ENCODE assay signal across 1 fruit fly cellular context in genomic region chr3L:7347984-7348631, dm6.
TF ChIP-seq lines count a peak whose summit lies in the region.

TSS of gene Srp19 (minus strand) at chr3L:7348034.
TSS of gene qm (plus strand) at chr3L:7348313.

TF ChIP-seq in whole organism, embryonic, 481 proteins besides CTCF, POLR2A, EP300 and RAD21 (continued from another document and continues in another):
- peak; percentile 59; the same call in 2 of the 3 replicates for TF ChIP-seq mld (GFP tag; IDR thresholded peaks at IDR 0.05; lab: Robert Waterston, UW; ENCODE audit: partially characterized antibody)
- peak; percentile 57 for TF ChIP-seq Hr3 (GFP tag; optimal IDR thresholded peaks at IDR 0.05; lab: Kevin White, UChicago)
- TF ChIP-seq Sox100B (GFP tag; optimal IDR thresholded peaks at IDR 0.05; lab: Kevin White, UChicago), result no peak
- peak in 1 of 2 experiments; percentile 44 for TF ChIP-seq Eip74EF (GFP tag; optimal IDR thresholded peaks at IDR 0.05; lab: Kevin White, UChicago)
- no peak for TF ChIP-seq Drgx (GFP tag; IDR thresholded peaks at IDR 0.05; lab: Robert Waterston, UW)
- peak in 1 of 3 experiments; percentile 13 for TF ChIP-seq lola (GFP tag; optimal IDR thresholded peaks at IDR 0.05; lab: Kevin White, UChicago)
- no peak for TF ChIP-seq D (optimal IDR thresholded peaks at IDR 0.05; lab: Kevin White, UChicago)
- TF ChIP-seq D (GFP tag; optimal IDR thresholded peaks at IDR 0.05; lab: Kevin White, UChicago), result peak; percentile 26
- TF ChIP-seq Mrtf (GFP tag; IDR thresholded peaks at IDR 0.05; lab: Robert Waterston, UW), result no peak
- peak; percentile 33 for TF ChIP-seq CG2678 (tag; optimal IDR thresholded peaks at IDR 0.05; lab: Kevin White, UChicago)
- peak; percentile 40 for TF ChIP-seq E2f2 (GFP tag; IDR thresholded peaks at IDR 0.05; lab: Robert Waterston, UW)
- peak; percentile 26 for TF ChIP-seq Fer3 (tag; optimal IDR thresholded peaks at IDR 0.05; lab: Kevin White, UChicago)
- no peak for TF ChIP-seq Vsx1 (GFP tag; optimal IDR thresholded peaks at IDR 0.05; lab: Kevin White, UChicago)
- TF ChIP-seq Scr (GFP tag; IDR thresholded peaks at IDR 0.05; lab: Robert Waterston, UW; ENCODE audit: partially characterized antibody), result peak; percentile 91
- TF ChIP-seq usp (GFP tag; optimal IDR thresholded peaks at IDR 0.05; lab: Kevin White, UChicago), result no peak
- TF ChIP-seq Deaf1 (tag; optimal IDR thresholded peaks at IDR 0.05; lab: Kevin White, UChicago), result peak; percentile 2
- no peak for TF ChIP-seq dati (GFP tag; IDR thresholded peaks at IDR 0.05; lab: Robert Waterston, UW)
- no peak for TF ChIP-seq ttk (GFP tag; IDR thresholded peaks at IDR 0.05; lab: Robert Waterston, UW)
- TF ChIP-seq CG1647 (GFP tag; optimal IDR thresholded peaks at IDR 0.05; lab: Kevin White, UChicago), result peak; percentile 5
- TF ChIP-seq gcm (GFP tag; optimal IDR thresholded peaks at IDR 0.05; lab: Kevin White, UChicago), result peak; percentile 37
- peak; percentile 97 for TF ChIP-seq Ets65A (GFP tag; lab: Kevin White, UChicago)
- TF ChIP-seq Nf-YA (GFP tag; IDR thresholded peaks at IDR 0.05; lab: Robert Waterston, UW), result no peak
- no peak for TF ChIP-seq tap (tag; optimal IDR thresholded peaks at IDR 0.05; lab: Kevin White, UChicago)
- peak; percentile 62 for TF ChIP-seq Hmr (GFP tag; optimal IDR thresholded peaks at IDR 0.05; lab: Kevin White, UChicago)
- peak; percentile 71 for TF ChIP-seq MESR4 (GFP tag; optimal IDR thresholded peaks at IDR 0.05; lab: Kevin White, UChicago)
- TF ChIP-seq Abd-B (GFP tag; optimal IDR thresholded peaks at IDR 0.05; lab: Kevin White, UChicago), result no peak
- peak; percentile 5 for TF ChIP-seq Oli (tag; optimal IDR thresholded peaks at IDR 0.05; lab: Kevin White, UChicago)
- peak; percentile 46; the same call in 1 of the 2 replicates for TF ChIP-seq sisA (GFP tag; IDR thresholded peaks at IDR 0.05; lab: Robert Waterston, UW)
- peak; percentile 27 for TF ChIP-seq dmrt99B (tag; optimal IDR thresholded peaks at IDR 0.05; lab: Kevin White, UChicago)
- peak; percentile 1 for TF ChIP-seq Atf3 (GFP tag; optimal IDR thresholded peaks at IDR 0.05; lab: Kevin White, UChicago)
- no peak for TF ChIP-seq CG14050 (GFP tag; IDR thresholded peaks at IDR 0.05; lab: Robert Waterston, UW)
- peak; percentile 78 for TF ChIP-seq sna (GFP tag; IDR thresholded peaks at IDR 0.05; lab: Robert Waterston, UW; ENCODE audit: partially characterized antibody)
- TF ChIP-seq jigr1 (GFP tag; IDR thresholded peaks at IDR 0.05; lab: Robert Waterston, UW), result no peak
- peak; percentile 60 for TF ChIP-seq CG14710 (tag; optimal IDR thresholded peaks at IDR 0.05; lab: Kevin White, UChicago)
- peak; percentile 16 for TF ChIP-seq CHES-1-like (GFP tag; optimal IDR thresholded peaks at IDR 0.05; lab: Kevin White, UChicago)
- TF ChIP-seq Gsc (GFP tag; IDR thresholded peaks at IDR 0.05; lab: Robert Waterston, UW), result no peak
- no peak for TF ChIP-seq disco-r (GFP tag; optimal IDR thresholded peaks at IDR 0.05; lab: Kevin White, UChicago)
- TF ChIP-seq CG12104 (GFP tag; optimal IDR thresholded peaks at IDR 0.05; lab: Kevin White, UChicago), result peak; percentile 37
- TF ChIP-seq CG13894 (tag; optimal IDR thresholded peaks at IDR 0.05; lab: Kevin White, UChicago), result peak; percentile 45
- TF ChIP-seq Rx (GFP tag; IDR thresholded peaks at IDR 0.05; lab: Robert Waterston, UW), result no peak
- TF ChIP-seq ro (GFP tag; IDR thresholded peaks at IDR 0.05; lab: Robert Waterston, UW), result no peak
- peak; percentile 36 for TF ChIP-seq CG12155 (GFP tag; optimal IDR thresholded peaks at IDR 0.05; lab: Kevin White, UChicago)
- TF ChIP-seq CG16815 (GFP tag; optimal IDR thresholded peaks at IDR 0.05; lab: Kevin White, UChicago), result no peak
- TF ChIP-seq nerfin-1 (tag; optimal IDR thresholded peaks at IDR 0.05; lab: Kevin White, UChicago), result no peak
- TF ChIP-seq Oaz (GFP tag; IDR thresholded peaks at IDR 0.05; lab: Robert Waterston, UW), result no peak
- peak; percentile 13 for TF ChIP-seq CG12744 (GFP tag; optimal IDR thresholded peaks at IDR 0.05; lab: Kevin White, UChicago)
- peak; percentile 28 for TF ChIP-seq CG9727 (GFP tag; optimal IDR thresholded peaks at IDR 0.05; lab: Kevin White, UChicago)
- TF ChIP-seq Hr78 (GFP tag; optimal IDR thresholded peaks at IDR 0.05; lab: Kevin White, UChicago), result peak in 1 of 2 experiments; percentile 96
- peak; percentile 12 for TF ChIP-seq CG9797 (GFP tag; optimal IDR thresholded peaks at IDR 0.05; lab: Kevin White, UChicago)
- peak; percentile 63 for TF ChIP-seq CG12659 (GFP tag; optimal IDR thresholded peaks at IDR 0.05; lab: Kevin White, UChicago)
- 0 out of 3 replicates have a peak, but pooled peaks have one; percentile 20 for TF ChIP-seq sr (GFP tag; IDR thresholded peaks at IDR 0.05; lab: Robert Waterston, UW)
- TF ChIP-seq CG2120 (GFP tag; optimal IDR thresholded peaks at IDR 0.05; lab: Kevin White, UChicago), result peak; percentile 78
- TF ChIP-seq CG17802 (tag; optimal IDR thresholded peaks at IDR 0.05; lab: Kevin White, UChicago), result no peak
- no peak for TF ChIP-seq CG11560 (tag; IDR thresholded peaks at IDR 0.05; lab: Robert Waterston, UW)
- TF ChIP-seq esg (GFP tag; conservative IDR thresholded peaks at IDR 0.05; lab: Robert Waterston, UW), result peak; percentile 21; the same call in 1 of the 2 replicates
- peak; percentile 1 for TF ChIP-seq CG10209 (GFP tag; optimal IDR thresholded peaks at IDR 0.05; lab: Kevin White, UChicago)
- TF ChIP-seq rib (GFP tag; IDR thresholded peaks at IDR 0.05; lab: Robert Waterston, UW), result peak; percentile 29; the same call in 1 of the 2 replicates
- peak; percentile 56; the same call in 1 of the 2 replicates for TF ChIP-seq al (GFP tag; IDR thresholded peaks at IDR 0.05; lab: Robert Waterston, UW)
- no peak for TF ChIP-seq ab (GFP tag; optimal IDR thresholded peaks at IDR 0.05; lab: Kevin White, UChicago)
- peak; percentile 18 for TF ChIP-seq lbe (GFP tag; optimal IDR thresholded peaks at IDR 0.05; lab: Kevin White, UChicago)
- TF ChIP-seq sd (tag; optimal IDR thresholded peaks at IDR 0.05; lab: Kevin White, UChicago), result peak; percentile 33
- peak; percentile 64 for TF ChIP-seq Xbp1 (GFP tag; optimal IDR thresholded peaks at IDR 0.05; lab: Kevin White, UChicago)
- no peak for TF ChIP-seq ham (GFP tag; IDR thresholded peaks at IDR 0.05; lab: Robert Waterston, UW)
- TF ChIP-seq mirr (GFP tag; optimal IDR thresholded peaks at IDR 0.05; lab: Kevin White, UChicago), result peak; percentile 22
- no peak for TF ChIP-seq da (GFP tag; optimal IDR thresholded peaks at IDR 0.05; lab: Kevin White, UChicago)
- no peak for TF ChIP-seq exex (tag; optimal IDR thresholded peaks at IDR 0.05; lab: Kevin White, UChicago)
- peak; percentile 8 for TF ChIP-seq slou (GFP tag; optimal IDR thresholded peaks at IDR 0.05; lab: Kevin White, UChicago)
- TF ChIP-seq CG32767 (GFP tag; IDR thresholded peaks at IDR 0.05; lab: Robert Waterston, UW), result no peak
- no peak; the same call in 1 of the 2 replicates for TF ChIP-seq CG11247 (GFP tag; IDR thresholded peaks at IDR 0.05; lab: Robert Waterston, UW)
- TF ChIP-seq CG31441 (GFP tag; IDR thresholded peaks at IDR 0.05; lab: Robert Waterston, UW), result peak; percentile 50; the same call in 1 of the 2 replicates
- TF ChIP-seq CG13296 (GFP tag; optimal IDR thresholded peaks at IDR 0.05; lab: Kevin White, UChicago), result no peak
- peak; percentile 94 for TF ChIP-seq Sry-δ (GFP tag; optimal IDR thresholded peaks at IDR 0.05; lab: Kevin White, UChicago)
- peak; percentile 19; the same call in 1 of the 2 replicates for TF ChIP-seq stc (GFP tag; IDR thresholded peaks at IDR 0.05; lab: Robert Waterston, UW)
- peak; percentile 84 for TF ChIP-seq CG30403 (GFP tag; optimal IDR thresholded peaks at IDR 0.05; lab: Kevin White, UChicago)
- peak; percentile 29; the same call in 1 of the 2 replicates for TF ChIP-seq CG6689 (GFP tag; IDR thresholded peaks at IDR 0.05; lab: Robert Waterston, UW)
- TF ChIP-seq ind (GFP tag; optimal IDR thresholded peaks at IDR 0.05; lab: Kevin White, UChicago), result peak; percentile 57
- no peak for TF ChIP-seq tup (GFP tag; optimal IDR thresholded peaks at IDR 0.05; lab: Kevin White, UChicago)
- TF ChIP-seq CG14014 (GFP tag; IDR thresholded peaks at IDR 0.05; lab: Robert Waterston, UW), result peak; percentile 45
- peak; percentile 53; the same call in 2 of the 3 replicates for TF ChIP-seq CG17361 (GFP tag; IDR thresholded peaks at IDR 0.05; lab: Robert Waterston, UW)
- TF ChIP-seq HHEX (GFP tag; optimal IDR thresholded peaks at IDR 0.05; lab: Kevin White, UChicago), result no peak
- no peak for TF ChIP-seq gfzf (GFP tag; optimal IDR thresholded peaks at IDR 0.05; lab: Kevin White, UChicago)
- TF ChIP-seq CG15479 (GFP tag; optimal IDR thresholded peaks at IDR 0.05; lab: Kevin White, UChicago), result no peak
- peak; percentile 19 for TF ChIP-seq CG12942 (GFP tag; optimal IDR thresholded peaks at IDR 0.05; lab: Kevin White, UChicago)
- peak; percentile 61 for TF ChIP-seq pnt (GFP tag; optimal IDR thresholded peaks at IDR 0.05; lab: Kevin White, UChicago)
- TF ChIP-seq toy (GFP tag; IDR thresholded peaks at IDR 0.05; lab: Robert Waterston, UW), result no peak
- TF ChIP-seq caup (GFP tag; optimal IDR thresholded peaks at IDR 0.05; lab: Kevin White, UChicago; ENCODE audit: severe bottlenecking), result peak; percentile 22
- TF ChIP-seq sens (GFP tag; lab: Kevin White, UChicago), result peak; percentile 84
- TF ChIP-seq CG9817 (tag; optimal IDR thresholded peaks at IDR 0.05; lab: Kevin White, UChicago), result peak; percentile 75
- TF ChIP-seq pum (GFP tag; optimal IDR thresholded peaks at IDR 0.05; lab: Kevin White, UChicago), result peak; percentile 57
- TF ChIP-seq CG6175 (GFP tag; IDR thresholded peaks at IDR 0.05; lab: Robert Waterston, UW), result no peak
- TF ChIP-seq MBD-R2 (GFP tag; IDR thresholded peaks at IDR 0.05; lab: Robert Waterston, UW), result peak; percentile 75; the same call in 1 of the 2 replicates
- peak; percentile 61 for TF ChIP-seq maf-S (GFP tag; optimal IDR thresholded peaks at IDR 0.05; lab: Kevin White, UChicago)
- peak; percentile 57 for TF ChIP-seq CG3847 (GFP tag; IDR thresholded peaks at IDR 0.05; lab: Robert Waterston, UW)
- TF ChIP-seq CG6854 (GFP tag; optimal IDR thresholded peaks at IDR 0.05; lab: Kevin White, UChicago), result peak; percentile 59
- TF ChIP-seq CG4282 (GFP tag; optimal IDR thresholded peaks at IDR 0.05; lab: Kevin White, UChicago), result no peak
- TF ChIP-seq Tbp (GFP tag; optimal IDR thresholded peaks at IDR 0.05; lab: Kevin White, UChicago), result no peak
- TF ChIP-seq jing (GFP tag; optimal IDR thresholded peaks at IDR 0.05; lab: Kevin White, UChicago), result no peak
- TF ChIP-seq CG12071 (GFP tag; optimal IDR thresholded peaks at IDR 0.05; lab: Kevin White, UChicago), result peak; percentile 55
- peak; percentile 29 for TF ChIP-seq bab2 (GFP tag; optimal IDR thresholded peaks at IDR 0.05; lab: Kevin White, UChicago)
- peak; percentile 62; the same call in 1 of the 2 replicates for TF ChIP-seq ato (GFP tag; IDR thresholded peaks at IDR 0.05; lab: Robert Waterston, UW; ENCODE audit: partially characterized antibody)
- TF ChIP-seq crol (GFP tag; IDR thresholded peaks at IDR 0.05; lab: Robert Waterston, UW), result peak; percentile 99
- TF ChIP-seq CG11398 (GFP tag; optimal IDR thresholded peaks at IDR 0.05; lab: Kevin White, UChicago), result no peak
- TF ChIP-seq en (GFP tag; optimal IDR thresholded peaks at IDR 0.05; lab: Kevin White, UChicago), result no peak
- TF ChIP-seq CG1233 (GFP tag; optimal IDR thresholded peaks at IDR 0.05; lab: Kevin White, UChicago), result peak; percentile 39
- 0 out of 2 replicates have a peak, but pooled peaks have one; percentile 31 for TF ChIP-seq sim (GFP tag; IDR thresholded peaks at IDR 0.05; lab: Robert Waterston, UW)
- TF ChIP-seq zen2 (GFP tag; IDR thresholded peaks at IDR 0.05; lab: Robert Waterston, UW; ENCODE audit: partially characterized antibody), result peak; percentile 60; the same call in 2 of the 3 replicates
- no peak for TF ChIP-seq CG8359 (GFP tag; optimal IDR thresholded peaks at IDR 0.05; lab: Kevin White, UChicago; ENCODE audit: borderline replicate concordance)
- peak; percentile 15 for TF ChIP-seq CG10654 (GFP tag; optimal IDR thresholded peaks at IDR 0.05; lab: Kevin White, UChicago)
- TF ChIP-seq CG5953 (GFP tag; IDR thresholded peaks at IDR 0.05; lab: Robert Waterston, UW), result no peak
- TF ChIP-seq hkb (optimal IDR thresholded peaks at IDR 0.05; lab: Kevin White, UChicago), result peak; percentile 68
- peak; percentile 35; the same call in 1 of the 2 replicates for TF ChIP-seq hkb (GFP tag; IDR thresholded peaks at IDR 0.05; lab: Robert Waterston, UW)
- TF ChIP-seq sug (tag; optimal IDR thresholded peaks at IDR 0.05; lab: Kevin White, UChicago), result peak; percentile 62
- peak; percentile 83 for TF ChIP-seq bbx (GFP tag; IDR thresholded peaks at IDR 0.05; lab: Robert Waterston, UW; ENCODE audit: partially characterized antibody)
- TF ChIP-seq lov (optimal IDR thresholded peaks at IDR 0.05; lab: Kevin White, UChicago), result no peak
- no peak for TF ChIP-seq lov (GFP tag; IDR thresholded peaks at IDR 0.05; lab: Robert Waterston, UW)
- TF ChIP-seq zf30C (GFP tag; optimal IDR thresholded peaks at IDR 0.05; lab: Kevin White, UChicago), result no peak
- peak; percentile 55 for TF ChIP-seq lab (GFP tag; optimal IDR thresholded peaks at IDR 0.05; lab: Kevin White, UChicago)
- TF ChIP-seq org-1 (GFP tag; optimal IDR thresholded peaks at IDR 0.05; lab: Kevin White, UChicago), result no peak
- TF ChIP-seq CG7963 (GFP tag; IDR thresholded peaks at IDR 0.05; lab: Robert Waterston, UW; ENCODE audit: partially characterized antibody), result no peak; the same call in 2 of the 3 replicates
- peak; percentile 88 for TF ChIP-seq inv (GFP tag; IDR thresholded peaks at IDR 0.05; lab: Robert Waterston, UW; ENCODE audit: partially characterized antibody)
- TF ChIP-seq CG31365 (tag; optimal IDR thresholded peaks at IDR 0.05; lab: Kevin White, UChicago), result no peak
- peak; percentile 36 for TF ChIP-seq CG18599 (GFP tag; optimal IDR thresholded peaks at IDR 0.05; lab: Kevin White, UChicago)
- no peak for TF ChIP-seq sqz (GFP tag; optimal IDR thresholded peaks at IDR 0.05; lab: Kevin White, UChicago)
- TF ChIP-seq fu2 (GFP tag; optimal IDR thresholded peaks at IDR 0.05; lab: Kevin White, UChicago), result peak; percentile 4
- peak; percentile 6 for TF ChIP-seq CG4820 (GFP tag; optimal IDR thresholded peaks at IDR 0.05; lab: Kevin White, UChicago)
- TF ChIP-seq Neu2 (GFP tag; optimal IDR thresholded peaks at IDR 0.05; lab: Kevin White, UChicago; ENCODE audit: borderline replicate concordance), result no peak
- TF ChIP-seq CG6272 (GFP tag; IDR thresholded peaks at IDR 0.05; lab: Robert Waterston, UW), result peak; percentile 34; the same call in 1 of the 2 replicates
- peak; percentile 78 for TF ChIP-seq vvl (GFP tag; IDR thresholded peaks at IDR 0.05; lab: Robert Waterston, UW)
- TF ChIP-seq CG17359 (tag; optimal IDR thresholded peaks at IDR 0.05; lab: Kevin White, UChicago), result no peak
- no peak for TF ChIP-seq CG10462 (GFP tag; optimal IDR thresholded peaks at IDR 0.05; lab: Kevin White, UChicago)
